Worm (Caenorhabditis elegans) whole organism, L4/young adult: Measurements from ENCODE around the gene Y116A8C.465.

Experiments
- W03F9.2 ChIP-seq: fragments of 150-350 bp; optimal IDR thresholded peaks from 2 replicates; lab custom pipeline; 2014; ENCODE audit warnings: missing biosample characterization, missing genetic modification characterization
- dao-5 ChIP-seq: sonication (generic microtip); optimal IDR thresholded peaks from 2 replicates; lab custom pipeline; 2016; ENCODE audit warnings: missing genotype, missing genetic modification characterization, moderate library complexity, missing compliant biosample characterization
- him-1 ChIP-seq: sonication (generic microtip); optimal IDR thresholded peaks from 2 replicates; lab custom pipeline; 2016; ENCODE audit warnings: missing genotype, missing genetic modification reagents, missing genetic modification characterization, missing compliant biosample characterization

- TF ChIP-seq W03F9.2, result no peak
- no peak for TF ChIP-seq him-1 (tag; lab: Kevin White, UChicago)
- no peak for TF ChIP-seq dao-5
These were observed 44.0 kb upstream of the Y116A8C.465 start for ce11 chrIV:17021042-17021441.
